Worm (Caenorhabditis elegans) whole organism, L4/young adult: ENCODE data around the gene F26F2.1.

Experiments
- W03F9.2 ChIP-seq: fragments of 150-350 bp; optimal IDR thresholded peaks from 2 replicates; lab custom pipeline; 2014; ENCODE audit warnings: missing biosample characterization, missing genetic modification characterization
- dao-5 ChIP-seq: sonication (generic microtip); optimal IDR thresholded peaks from 2 replicates; lab custom pipeline; 2016; ENCODE audit warnings: missing genotype, missing genetic modification characterization, moderate library complexity, missing compliant biosample characterization

- TF ChIP-seq W03F9.2 (tag; lab: Kevin White, UChicago) (no peak), dao-5 (tag; lab: Kevin White, UChicago) (no peak)
These were observed 44.7 kb downstream of the F26F2.1 start for ce11 chrV:20517005-20517404.
